Worm (Caenorhabditis elegans) whole organism, L4 larva: ENCODE results near the gene F40F11.3.

Experiments used
- F37D6.2 ChIP-seq: sonication (generic microtip); optimal IDR thresholded peaks from 2 replicates; lab custom pipeline; 2016; ENCODE audit warnings: mild to moderate bottlenecking, missing genetic modification characterization, missing compliant biosample characterization
- T26A8.4 ChIP-seq: fragments of 200-800 bp; sonication (Bioruptor generic); IDR thresholded peaks from 2 replicates; pipeline ENCODE4 v1.3.6; 2022; ENCODE audit warnings: missing genetic modification characterization, missing compliant biosample characterization
- Y48G9A.11 ChIP-seq: fragments of 200-800 bp; sonication (Bioruptor generic); IDR thresholded peaks from 2 replicates; pipeline ENCODE4 v1.3.6; 2022; ENCODE audit warnings: missing genetic modification reagents, missing genetic modification characterization, missing compliant biosample characterization
- Y5F2A.4 ChIP-seq: fragments of 200-800 bp; sonication (Bioruptor generic); optimal IDR thresholded peaks from 2 replicates; lab custom pipeline; 2018; ENCODE audit warnings: mild to moderate bottlenecking, missing genetic modification characterization, missing compliant biosample characterization
- Y75B8A.6 ChIP-seq: fragments of 200-800 bp; sonication (Bioruptor generic); IDR thresholded peaks from 2 replicates; pipeline ENCODE4 v1.3.6; 2022; ENCODE audit warnings: missing genetic modification reagents, missing genetic modification characterization, missing compliant biosample characterization
- ZK337.2 ChIP-seq: fragments of 200-800 bp; sonication (Bioruptor generic); IDR thresholded peaks from 2 replicates; pipeline ENCODE4 v1.3.6; 2022; ENCODE audit warnings: missing genetic modification reagents, missing genetic modification characterization, missing compliant biosample characterization
- ZK546.5 ChIP-seq, 2 experiments: sonication (generic microtip); optimal IDR thresholded peaks; 2 replicates each; lab custom pipeline; 2017; ENCODE audit warnings: missing biosample characterization in 2 of 2, missing genetic modification characterization in 2 of 2
- aha-1 ChIP-seq: fragments of 150-350 bp; peaks from one replicate; lab custom pipeline; 2014; ENCODE audit warnings: missing biosample characterization, missing genetic modification characterization
- ceh-20 ChIP-seq: fragments of 200-800 bp; sonication (Bioruptor generic); IDR thresholded peaks from 2 replicates; pipeline ENCODE4 v1.3.6; 2022; ENCODE audit warnings: missing genetic modification reagents, missing genetic modification characterization, missing compliant biosample characterization
- ceh-44 ChIP-seq: fragments of 200-800 bp; sonication (Bioruptor generic); IDR thresholded peaks from 2 replicates; pipeline ENCODE4 v1.3.6; 2022; ENCODE audit warnings: missing genetic modification reagents, missing genetic modification characterization, missing compliant biosample characterization
- daf-16 ChIP-seq, 3 experiments: sonication (generic microtip); optimal IDR thresholded peaks; 2 replicates each; lab custom pipeline; 2016 to 2017; ENCODE audit warnings: missing genetic modification characterization in 3 of 3, missing genetic modification reagents in 3 of 3, mild to moderate bottlenecking in 2 of 3, missing compliant biosample characterization in 2 of 3, missing biosample characterization in 1 of 3, moderate library complexity in 1 of 3
- dve-1 ChIP-seq: sonication (generic microtip); optimal IDR thresholded peaks from 2 replicates; lab custom pipeline; 2017; ENCODE audit warnings: antibody characterized with exemption, mild to moderate bottlenecking, missing genetic modification characterization, missing compliant biosample characterization; ENCODE audit not compliant: insufficient read depth
- egl-43 ChIP-seq: fragments of 200-800 bp; sonication (Bioruptor generic); IDR thresholded peaks from 2 replicates; pipeline ENCODE4 v1.3.6; 2022; ENCODE audit warnings: missing genetic modification reagents, missing genetic modification characterization, missing compliant biosample characterization
- fkh-10 ChIP-seq: fragments of 150-350 bp; optimal IDR thresholded peaks from 2 replicates; lab custom pipeline; 2014; ENCODE audit warnings: missing biosample characterization, missing genetic modification reagents, missing genetic modification characterization
- hlh-11 ChIP-seq: fragments of 200-800 bp; sonication (Bioruptor generic); optimal IDR thresholded peaks from 2 replicates; lab custom pipeline; 2018; ENCODE audit warnings: mild to moderate bottlenecking, missing genetic modification characterization, missing compliant biosample characterization
- hlh-30 ChIP-seq: sonication (generic microtip); optimal IDR thresholded peaks from 2 replicates; lab custom pipeline; 2017; ENCODE audit warnings: antibody characterized with exemption, mild to moderate bottlenecking, missing genetic modification characterization, missing compliant biosample characterization; ENCODE audit not compliant: insufficient read depth
- lin-13 ChIP-seq: fragments of 150-350 bp; optimal IDR thresholded peaks from 2 replicates; lab custom pipeline; 2014; ENCODE audit warnings: missing biosample characterization, missing genetic modification reagents, missing genetic modification characterization
- lin-38 ChIP-seq: fragments of 200-800 bp; sonication (Bioruptor generic); IDR thresholded peaks from 2 replicates; pipeline ENCODE4 v1.3.6; 2022; ENCODE audit warnings: missing genetic modification reagents, missing genetic modification characterization, missing compliant biosample characterization
- lsy-2 ChIP-seq, 2 experiments: fragments of 150-350 bp in 1 of 2; sonication (generic microtip) in 1 of 2; optimal IDR thresholded peaks; 2 replicates each; lab custom pipeline; 2014 to 2017; ENCODE audit warnings: missing biosample characterization in 2 of 2, missing genetic modification characterization in 2 of 2
- mdl-1 ChIP-seq, 2 experiments: fragments of 150-350 bp in 1 of 2; sonication (generic microtip) in 1 of 2; optimal IDR thresholded peaks; 2 replicates each; lab custom pipeline; 2014 to 2017; ENCODE audit warnings: missing biosample characterization in 2 of 2, missing genetic modification characterization in 2 of 2
- mxl-2 ChIP-seq: fragments of 200-800 bp; sonication (Bioruptor generic); conservative IDR thresholded peaks from 2 replicates; pipeline ENCODE4 v1.3.6; 2022; ENCODE audit warnings: missing genetic modification reagents, missing genetic modification characterization, missing compliant biosample characterization
- nhr-102 ChIP-seq: sonication (generic microtip); optimal IDR thresholded peaks from 2 replicates; lab custom pipeline; 2016; ENCODE audit warnings: mild to moderate bottlenecking, missing genetic modification characterization, moderate library complexity, missing compliant biosample characterization
- nhr-28 ChIP-seq: fragments of 150-350 bp; optimal IDR thresholded peaks from 2 replicates; lab custom pipeline; 2014; ENCODE audit warnings: missing biosample characterization, missing genetic modification characterization
- nhr-6 ChIP-seq: fragments of 150-350 bp; optimal IDR thresholded peaks from 2 replicates; lab custom pipeline; 2014; ENCODE audit warnings: missing biosample characterization, missing genetic modification characterization
- nhr-77 ChIP-seq: fragments of 150-350 bp; optimal IDR thresholded peaks from 2 replicates; lab custom pipeline; 2014; ENCODE audit warnings: missing biosample characterization, missing genetic modification characterization
- php-3 ChIP-seq: fragments of 200-800 bp; sonication (Bioruptor generic); IDR thresholded peaks from 2 replicates; pipeline ENCODE4 v1.3.6; 2022; ENCODE audit warnings: missing genetic modification reagents, missing genetic modification characterization, missing compliant biosample characterization
- pqm-1 ChIP-seq: sonication (generic microtip); optimal IDR thresholded peaks from 2 replicates; lab custom pipeline; 2017; ENCODE audit warnings: missing biosample characterization, missing genetic modification characterization
- set-16 ChIP-seq: fragments of 200-800 bp; sonication (Bioruptor generic); IDR thresholded peaks from 2 replicates; pipeline ENCODE4 v1.3.6; 2022; ENCODE audit warnings: missing genetic modification reagents, missing genetic modification characterization, missing compliant biosample characterization
- snpc-1.2 ChIP-seq: fragments of 200-800 bp; sonication (Bioruptor generic); IDR thresholded peaks from 2 replicates; pipeline ENCODE4 v1.3.6; 2022; ENCODE audit warnings: missing genetic modification reagents, missing genetic modification characterization, missing compliant biosample characterization
- unc-62 ChIP-seq, 3 experiments: fragments of 150-350 bp in 1 of 3; sonication (generic microtip); optimal IDR thresholded peaks in 2 of 3; peaks in 1 of 3; 1 replicate in 1 of 3; 2 replicates in 2 of 3; lab custom pipeline; 2014 to 2017; ENCODE audit warnings: missing biosample characterization in 3 of 3, missing genetic modification characterization in 3 of 3, missing genetic modification reagents in 3 of 3, missing genotype in 1 of 3
- zip-11 ChIP-seq: fragments of 200-800 bp; sonication (Bioruptor generic); IDR thresholded peaks from 2 replicates; pipeline ENCODE4 v1.3.6; 2022; ENCODE audit warnings: missing genetic modification characterization, missing compliant biosample characterization

Gene F40F11.3

DNA sequence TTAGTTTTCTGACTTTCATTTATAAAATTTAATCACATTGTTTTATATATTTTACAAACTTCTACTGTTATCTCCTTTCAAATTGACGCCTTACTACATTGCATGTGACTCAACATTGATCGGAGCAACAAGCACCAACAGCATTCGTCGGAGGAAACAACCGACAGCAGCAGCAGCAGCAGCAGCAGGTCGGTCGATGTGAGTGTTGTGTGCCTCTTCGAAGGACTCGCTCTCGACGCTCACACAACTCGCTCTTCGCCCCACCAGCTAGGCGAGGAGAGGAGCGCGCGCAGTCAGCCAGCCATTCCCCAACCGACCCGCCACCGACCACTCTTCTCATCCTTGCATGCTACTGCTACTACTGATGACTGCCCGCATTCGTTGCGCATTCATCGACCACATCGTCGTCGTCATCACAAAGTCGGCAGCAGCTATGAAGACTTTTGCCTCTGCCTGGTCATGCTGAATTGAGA is 9.9 kb downstream of the F40F11.3 start, which contains the start of gene F12F6.1 (continued):
- TF ChIP-seq mdl-1 (tag; optimal IDR thresholded peaks at IDR 0.05; lab: Kevin White, UChicago) (no peak), zip-11 (GFP tag; lab: Robert Waterston, UW) (no peak; the same call in 1 of the 2 replicates), hlh-30 (tag; lab: Kevin White, UChicago) (peak; percentile 60)

- TF ChIP-seq egl-43 (GFP tag; lab: Robert Waterston, UW) (0 out of 2 replicates have a peak, but pooled peaks have one; percentile 24), aha-1 (peak; percentile 12), nhr-102 (tag; lab: Kevin White, UChicago) (no peak), hlh-11 (tag; lab: Kevin White, UChicago) (peak; percentile 9), set-16 (GFP tag; lab: Robert Waterston, UW) (peak; percentile 84), ZK546.5 (tag; optimal IDR thresholded peaks at IDR 0.05; lab: Kevin White, UChicago) (no peak), nhr-28 (tag; lab: Kevin White, UChicago) (peak; percentile 58), lin-13 (GFP tag; lab: Kevin White, UChicago) (no peak), php-3 (GFP tag; lab: Robert Waterston, UW) (no peak), pqm-1 (tag; lab: Kevin White, UChicago) (peak; percentile 78), F37D6.2 (tag; lab: Kevin White, UChicago) (no peak), dve-1 (tag; lab: Kevin White, UChicago) (peak; percentile 41), daf-16 (GFP tag; optimal IDR thresholded peaks at IDR 0.05; lab: Kevin White, UChicago) (peak in 1 of 2 experiments; percentile 2), daf-16 (tag; optimal IDR thresholded peaks at IDR 0.05; lab: Kevin White, UChicago) (peak; percentile 68)
Observed at ce11 chrIV:11582450-11583166, 11.2 kb downstream of the F40F11.3 start.

DNA sequence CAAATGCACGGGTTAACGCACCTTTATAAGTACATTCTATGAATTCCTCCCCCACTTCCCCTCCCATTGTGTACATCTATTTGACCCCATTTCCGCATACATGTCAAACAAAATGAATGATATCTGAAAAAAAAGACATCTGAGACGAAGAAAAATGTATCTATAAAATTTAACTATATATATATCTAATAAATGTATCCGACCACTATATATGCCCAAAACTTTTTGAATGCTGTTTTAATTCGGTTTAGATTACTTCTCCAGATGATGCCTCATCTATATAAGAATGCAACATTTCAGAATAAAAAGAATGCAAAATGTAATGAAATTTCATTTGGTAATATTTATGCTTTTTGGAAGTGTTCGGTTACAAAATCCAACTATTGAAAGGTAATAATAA is 15.3 kb downstream of the F40F11.3 start, which contains the start of gene rib-1:
Gene rib-1, plus strand, starts transcription at position 301 of the 400 bp plus-strand sequence.
- no peak for TF ChIP-seq Y75B8A.6 (GFP tag; lab: Robert Waterston, UW)
- TF ChIP-seq nhr-6 = no peak
- no peak for TF ChIP-seq daf-16 (GFP tag; optimal IDR thresholded peaks at IDR 0.05; lab: Kevin White, UChicago)
- TF ChIP-seq daf-16 (tag; optimal IDR thresholded peaks at IDR 0.05; lab: Kevin White, UChicago) = no peak
- TF ChIP-seq ceh-20 (GFP tag; lab: Robert Waterston, UW) = no peak
- TF ChIP-seq mxl-2 = no peak
- no peak for TF ChIP-seq fkh-10 (GFP tag; lab: Kevin White, UChicago)
- TF ChIP-seq T26A8.4 (GFP tag; lab: Robert Waterston, UW) = no peak
- TF ChIP-seq lsy-2 (tag; optimal IDR thresholded peaks at IDR 0.05; lab: Kevin White, UChicago) = no peak
- no peak for TF ChIP-seq lin-38
- TF ChIP-seq Y48G9A.11 (GFP tag; lab: Robert Waterston, UW) = no peak
- no peak for TF ChIP-seq Y5F2A.4 (GFP tag; lab: Kevin White, UChicago)
- TF ChIP-seq ceh-44 (GFP tag; lab: Robert Waterston, UW) = no peak
- no peak for TF ChIP-seq hlh-30 (tag; lab: Kevin White, UChicago)
- no peak for TF ChIP-seq nhr-77 (tag; lab: Kevin White, UChicago)

ce11 chrIV:11574331-11574730 is 19.5 kb downstream of the F40F11.3 start:
- TF ChIP-seq aha-1 (peak; percentile 95), snpc-1.2 (GFP tag; lab: Robert Waterston, UW) (no peak), ZK337.2 (no peak), lin-38 (no peak), unc-62 (GFP tag; optimal IDR thresholded peaks at IDR 0.05 in 1 of 2; lab: Kevin White, UChicago) (peak in 1 of 2 experiments; percentile 84), unc-62 (tag; optimal IDR thresholded peaks at IDR 0.05; lab: Kevin White, UChicago) (no peak)
- TF ChIP-seq, all 104 proteins: peak for 2
